Worm (Caenorhabditis elegans) whole organism, L2 larva: ENCODE results near the gene fip-3.
A peak's percentile ranks its signal among the peaks of the same experiment; 100 is the strongest.

Experiments
- ama-1 ChIP-seq: fragments of 150-350 bp; optimal IDR thresholded peaks from 2 replicates; lab custom pipeline; 2018; ENCODE audit warnings: inconsistent platforms
- elt-3 ChIP-seq: sonication (generic microtip); optimal IDR thresholded peaks from 2 replicates; lab custom pipeline; 2017; ENCODE audit warnings: missing biosample characterization, missing genetic modification characterization
- gmeb-1 ChIP-seq: fragments of 150-350 bp; optimal IDR thresholded peaks from 2 replicates; lab custom pipeline; 2014; ENCODE audit warnings: missing biosample characterization, missing genetic modification characterization
- lin-13 ChIP-seq: fragments of 150-350 bp; optimal IDR thresholded peaks from 2 replicates; lab custom pipeline; 2014; ENCODE audit warnings: missing biosample characterization, missing genetic modification reagents, missing genetic modification characterization
- lsy-2 ChIP-seq, 2 experiments: fragments of 150-350 bp in 1 of 2; sonication (generic microtip) in 1 of 2; optimal IDR thresholded peaks; 2 replicates each; lab custom pipeline; 2014 to 2017; ENCODE audit warnings: missing biosample characterization in 2 of 2, missing genetic modification characterization in 2 of 2
- nhr-237 ChIP-seq: fragments of 150-350 bp; optimal IDR thresholded peaks from 2 replicates; lab custom pipeline; 2014; ENCODE audit warnings: missing biosample characterization, missing genetic modification characterization
- peb-1 ChIP-seq: fragments of 150-350 bp; optimal IDR thresholded peaks from 2 replicates; lab custom pipeline; 2014; ENCODE audit warnings: missing biosample characterization, missing genetic modification characterization

DNA sequence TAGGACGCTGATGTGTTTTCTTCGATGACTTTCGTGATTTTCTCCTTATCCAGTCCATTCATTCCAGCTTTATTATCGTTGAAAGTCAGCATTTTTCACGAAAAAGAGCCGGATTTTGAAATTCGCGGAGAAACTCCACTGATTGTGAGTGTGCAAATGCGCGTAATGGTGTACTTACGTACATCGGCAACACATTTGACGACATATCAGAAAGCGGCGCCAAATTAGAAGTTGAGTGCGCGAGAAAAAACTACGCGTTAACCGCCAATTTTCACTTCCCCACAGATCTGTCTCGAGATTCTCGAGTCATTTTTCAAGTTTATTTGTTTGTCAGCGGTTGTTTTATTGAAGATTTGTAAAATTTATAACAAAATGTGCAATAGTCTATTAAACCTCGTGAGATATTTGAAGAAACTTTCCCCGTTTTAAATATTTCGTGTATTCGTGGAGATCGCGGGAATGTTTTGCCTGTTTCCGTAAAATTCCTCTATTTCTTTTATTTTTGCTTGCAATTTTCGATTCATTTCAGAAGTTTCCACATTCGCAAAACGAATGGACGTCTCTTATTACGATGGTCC is 39.2 kb upstream of the fip-3 start, which contains the start of the genes polk-1 and gpr-1:
- TF ChIP-seq elt-3 (tag; lab: Kevin White, UChicago) (no peak), ama-1 (lab: Kevin White, UChicago) (no peak), peb-1 (tag; lab: Kevin White, UChicago) (no peak), lsy-2 (tag; optimal IDR thresholded peaks at IDR 0.05; lab: Kevin White, UChicago) (peak in 1 of 2 experiments; percentile 50), nhr-237 (no peak), gmeb-1 (peak; percentile 67), lin-13 (GFP tag; lab: Kevin White, UChicago) (peak; percentile 72)
